Fruit fly (Drosophila melanogaster) whole organism, embryonic: ENCODE measurements around the gene SecCl.
A peak's percentile ranks its signal among the peaks of the same experiment; 100 is the strongest.

ENCODE experiments used
- Bgb ChIP-seq: fragments of 200-800 bp; sonication (Bioruptor generic); IDR thresholded peaks from 2 replicates; pipeline ENCODE4 v1.3.6; 2022; ENCODE audit warnings: missing biosample characterization, missing genetic modification characterization; ENCODE audit not compliant: partially characterized antibody
- Bteb2 ChIP-seq: fragments of 200-800 bp; sonication (Bioruptor generic); optimal IDR thresholded peaks from 2 replicates; lab custom pipeline; 2016; ENCODE audit warnings: missing biosample characterization, missing genetic modification characterization
- CG10543 ChIP-seq: fragments of 200-800 bp; sonication (Bioruptor generic); optimal IDR thresholded peaks from 3 replicates; lab custom pipeline; 2017; ENCODE audit warnings: missing biosample characterization, mild to moderate bottlenecking, missing genetic modification characterization, moderate library complexity
- CG1233 ChIP-seq: fragments of 200-800 bp; sonication (Bioruptor generic); optimal IDR thresholded peaks from 4 replicates; lab custom pipeline; 2018; ENCODE audit warnings: missing biosample characterization, mild to moderate bottlenecking, missing genetic modification characterization
- CG12391 ChIP-seq: fragments of 200-800 bp; sonication (Bioruptor generic); optimal IDR thresholded peaks from 3 replicates; lab custom pipeline; 2018; ENCODE audit warnings: missing biosample characterization, mild to moderate bottlenecking, missing genetic modification characterization, moderate library complexity
- CG14667 ChIP-seq: fragments of 200-800 bp; sonication (Bioruptor generic); IDR thresholded peaks from 2 replicates; pipeline ENCODE4 v1.3.6; 2022; ENCODE audit warnings: missing biosample characterization, missing genetic modification characterization
- CG15479 ChIP-seq: fragments of 200-800 bp; sonication (Bioruptor generic); optimal IDR thresholded peaks from 3 replicates; lab custom pipeline; 2019; ENCODE audit warnings: missing biosample characterization, mild to moderate bottlenecking, missing genetic modification characterization, moderate library complexity
- CG15514 ChIP-seq: fragments of 200-800 bp; sonication (Bioruptor generic); optimal IDR thresholded peaks from 3 replicates; lab custom pipeline; 2017; ENCODE audit warnings: missing biosample characterization, missing genetic modification characterization, mild to moderate bottlenecking, moderate library complexity, missing genetic modification reagents
- CG15601 ChIP-seq: fragments of 200-800 bp; sonication (Bioruptor generic); optimal IDR thresholded peaks from 3 replicates; lab custom pipeline; 2019; ENCODE audit warnings: missing biosample characterization, mild to moderate bottlenecking, missing genetic modification characterization, moderate library complexity
- CG17568 ChIP-seq: fragments of 200-800 bp; sonication (Bioruptor generic); optimal IDR thresholded peaks from 2 replicates; lab custom pipeline; 2018; ENCODE audit warnings: missing biosample characterization, mild to moderate bottlenecking, missing genetic modification characterization, moderate library complexity
- CG18619 ChIP-seq: fragments of 200-800 bp; sonication (Bioruptor generic); optimal IDR thresholded peaks from 3 replicates; lab custom pipeline; 2017; ENCODE audit warnings: missing biosample characterization, mild to moderate bottlenecking, missing genetic modification characterization
- CG2116 ChIP-seq: fragments of 200-800 bp; sonication (Bioruptor generic); optimal IDR thresholded peaks from 3 replicates; lab custom pipeline; 2018; ENCODE audit warnings: missing biosample characterization, mild to moderate bottlenecking, missing genetic modification characterization
- CG31365 ChIP-seq: fragments of 200-800 bp; sonication (Bioruptor generic); optimal IDR thresholded peaks from 2 replicates; lab custom pipeline; 2018; ENCODE audit warnings: missing biosample characterization, mild to moderate bottlenecking, missing genetic modification characterization
- CG34224 ChIP-seq: fragments of 200-800 bp; sonication (Bioruptor generic); IDR thresholded peaks from 3 replicates; pipeline ENCODE4 v1.3.6; 2022; ENCODE audit warnings: missing biosample characterization, missing genetic modification characterization; ENCODE audit not compliant: partially characterized antibody
- CG4282 ChIP-seq: fragments of 200-800 bp; sonication (Bioruptor generic); optimal IDR thresholded peaks from 2 replicates; lab custom pipeline; 2016; ENCODE audit warnings: missing biosample characterization, missing genetic modification characterization
- CG7372 ChIP-seq: fragments of 200-800 bp; sonication (Bioruptor generic); IDR thresholded peaks from 2 replicates; pipeline ENCODE4 v1.3.6; 2022; ENCODE audit warnings: missing biosample characterization, missing genetic modification characterization
- CG8359 ChIP-seq: fragments of 200-800 bp; sonication (Bioruptor generic); optimal IDR thresholded peaks from 2 replicates; lab custom pipeline; 2017; ENCODE audit warnings: missing biosample characterization, mild to moderate bottlenecking, missing genetic modification characterization, borderline replicate concordance
- CG9437 ChIP-seq: fragments of 200-800 bp; sonication (Bioruptor generic); optimal IDR thresholded peaks from 2 replicates; lab custom pipeline; 2018; ENCODE audit warnings: missing biosample characterization, mild to moderate bottlenecking, missing genetic modification characterization
- CkIIα-i1 ChIP-seq: fragments of 200-800 bp; sonication (Bioruptor generic); IDR thresholded peaks from 2 replicates; pipeline ENCODE4 v1.3.6; 2022; ENCODE audit warnings: missing biosample characterization, missing genetic modification characterization
- Dip3 ChIP-seq: fragments of 200-800 bp; sonication (Bioruptor generic); optimal IDR thresholded peaks from 3 replicates; lab custom pipeline; 2016; ENCODE audit warnings: missing biosample characterization, missing genetic modification characterization
- Elba2 ChIP-seq: fragments of 200-800 bp; sonication (Bioruptor generic); optimal IDR thresholded peaks from 3 replicates; lab custom pipeline; 2016; ENCODE audit warnings: missing biosample characterization, missing genetic modification characterization
- Hand ChIP-seq: fragments of 200-800 bp; sonication (Bioruptor generic); optimal IDR thresholded peaks from 2 replicates; lab custom pipeline; 2017; ENCODE audit warnings: mild to moderate bottlenecking, missing biosample characterization, missing genetic modification reagents, missing genetic modification characterization
- PHDP ChIP-seq: fragments of 200-800 bp; sonication (Bioruptor generic); optimal IDR thresholded peaks from 3 replicates; lab custom pipeline; 2018; ENCODE audit warnings: missing biosample characterization, mild to moderate bottlenecking, missing genetic modification characterization, moderate library complexity
- Xbp1 ChIP-seq: fragments of 200-800 bp; sonication (Bioruptor generic); optimal IDR thresholded peaks from 3 replicates; lab custom pipeline; 2016; ENCODE audit warnings: missing biosample characterization, mild to moderate bottlenecking, missing genetic modification characterization
- ac ChIP-seq: fragments of 200-800 bp; sonication (Bioruptor generic); optimal IDR thresholded peaks from 3 replicates; lab custom pipeline; 2017; ENCODE audit warnings: missing biosample characterization, mild to moderate bottlenecking, missing genetic modification characterization
- ci ChIP-seq: fragments of 200-800 bp; sonication (Bioruptor generic); IDR thresholded peaks from 3 replicates; pipeline ENCODE4 v1.3.6; 2022; ENCODE audit warnings: missing biosample characterization, missing genetic modification characterization
- en ChIP-seq: fragments of 200-800 bp; sonication (Bioruptor generic); optimal IDR thresholded peaks from 2 replicates; lab custom pipeline; 2016; ENCODE audit warnings: missing biosample characterization, missing genetic modification characterization
- eve ChIP-seq, 2 experiments: fragments of >200 bp; optimal IDR thresholded peaks; 2 replicates each; lab custom pipeline; 2017; ENCODE audit warnings: missing biosample characterization in 2 of 2, missing genetic modification characterization in 2 of 2
- fd96Cb ChIP-seq: fragments of 200-800 bp; sonication (Bioruptor generic); optimal IDR thresholded peaks from 2 replicates; lab custom pipeline; 2018; ENCODE audit warnings: missing biosample characterization, mild to moderate bottlenecking, missing genetic modification characterization, moderate library complexity
- gcm ChIP-seq: fragments of 200-800 bp; sonication (Bioruptor generic); optimal IDR thresholded peaks from 2 replicates; lab custom pipeline; 2019; ENCODE audit warnings: missing biosample characterization, mild to moderate bottlenecking, missing genetic modification characterization, moderate library complexity
- kah ChIP-seq: fragments of 200-800 bp; sonication (Bioruptor generic); optimal IDR thresholded peaks from 2 replicates; lab custom pipeline; 2018; ENCODE audit warnings: missing biosample characterization, mild to moderate bottlenecking, missing genetic modification characterization
- klu ChIP-seq: fragments of 200-800 bp; sonication (Bioruptor generic); IDR thresholded peaks from 2 replicates; pipeline ENCODE4 v1.3.6; 2022; ENCODE audit warnings: missing biosample characterization, missing genetic modification characterization
- lab ChIP-seq: fragments of 200-800 bp; sonication (Bioruptor generic); optimal IDR thresholded peaks from 3 replicates; lab custom pipeline; 2017; ENCODE audit warnings: missing biosample characterization, missing genetic modification characterization, mild to moderate bottlenecking, moderate library complexity, missing genetic modification reagents
- lmd ChIP-seq: fragments of 200-800 bp; sonication (Bioruptor generic); IDR thresholded peaks from 2 replicates; pipeline ENCODE4 v1.3.6; 2022; ENCODE audit warnings: missing biosample characterization, missing genetic modification characterization
- nerfin-1 ChIP-seq: fragments of 200-800 bp; sonication (Bioruptor generic); optimal IDR thresholded peaks from 3 replicates; lab custom pipeline; 2019; ENCODE audit warnings: missing biosample characterization, mild to moderate bottlenecking, missing genetic modification characterization, moderate library complexity
- onecut ChIP-seq: fragments of 200-800 bp; sonication (Bioruptor generic); IDR thresholded peaks from 2 replicates; pipeline ENCODE4 v1.3.6; 2022; ENCODE audit warnings: missing biosample characterization, missing genetic modification characterization
- pros ChIP-seq: fragments of 200-800 bp; sonication (Bioruptor generic); optimal IDR thresholded peaks from 3 replicates; lab custom pipeline; 2019; ENCODE audit warnings: missing biosample characterization, mild to moderate bottlenecking, missing genetic modification characterization, moderate library complexity
- psq ChIP-seq: fragments of 200-800 bp; sonication (Bioruptor generic); optimal IDR thresholded peaks from 2 replicates; lab custom pipeline; 2017; ENCODE audit warnings: missing biosample characterization, missing genetic modification characterization
- schlank ChIP-seq: fragments of 200-800 bp; sonication (Bioruptor generic); optimal IDR thresholded peaks from 2 replicates; lab custom pipeline; 2018; ENCODE audit warnings: missing biosample characterization, mild to moderate bottlenecking, missing genetic modification characterization
- sens ChIP-seq: fragments of 200-800 bp; sonication (Bioruptor generic); peaks from one replicate; lab custom pipeline; 2016; ENCODE audit warnings: missing biosample characterization, missing genetic modification characterization
- sisA ChIP-seq: fragments of 200-800 bp; sonication (Bioruptor generic); IDR thresholded peaks from 2 replicates; pipeline ENCODE4 v1.3.6; 2022; ENCODE audit warnings: missing biosample characterization, missing genetic modification characterization
- sna ChIP-seq: fragments of 200-800 bp; sonication (Bioruptor generic); IDR thresholded peaks from 2 replicates; pipeline ENCODE4 v1.3.6; 2022; ENCODE audit warnings: missing biosample characterization, missing genetic modification characterization; ENCODE audit not compliant: partially characterized antibody
- tio ChIP-seq: fragments of 200-800 bp; sonication (Bioruptor generic); optimal IDR thresholded peaks from 2 replicates; lab custom pipeline; 2017; ENCODE audit warnings: missing biosample characterization, missing genetic modification characterization, inconsistent platforms
- ttk ChIP-seq: fragments of 200-800 bp; sonication (Bioruptor generic); IDR thresholded peaks from 2 replicates; pipeline ENCODE4 v2.1.2; 2022; ENCODE audit warnings: missing biosample characterization, missing genetic modification characterization
- twi ChIP-seq: fragments of 200-800 bp; optimal IDR thresholded peaks from 2 replicates; lab custom pipeline; 2019; ENCODE audit warnings: missing biosample characterization, mild to moderate bottlenecking, missing genetic modification characterization, moderate library complexity
- unpg ChIP-seq: fragments of 200-800 bp; sonication (Bioruptor generic); optimal IDR thresholded peaks from 3 replicates; lab custom pipeline; 2018; ENCODE audit warnings: missing biosample characterization, mild to moderate bottlenecking, missing genetic modification characterization, moderate library complexity
- zfh2 ChIP-seq: fragments of 200-800 bp; sonication (Bioruptor generic); optimal IDR thresholded peaks from 2 replicates; lab custom pipeline; 2016; ENCODE audit warnings: missing biosample characterization, missing genetic modification characterization

SecCl gene

DNA sequence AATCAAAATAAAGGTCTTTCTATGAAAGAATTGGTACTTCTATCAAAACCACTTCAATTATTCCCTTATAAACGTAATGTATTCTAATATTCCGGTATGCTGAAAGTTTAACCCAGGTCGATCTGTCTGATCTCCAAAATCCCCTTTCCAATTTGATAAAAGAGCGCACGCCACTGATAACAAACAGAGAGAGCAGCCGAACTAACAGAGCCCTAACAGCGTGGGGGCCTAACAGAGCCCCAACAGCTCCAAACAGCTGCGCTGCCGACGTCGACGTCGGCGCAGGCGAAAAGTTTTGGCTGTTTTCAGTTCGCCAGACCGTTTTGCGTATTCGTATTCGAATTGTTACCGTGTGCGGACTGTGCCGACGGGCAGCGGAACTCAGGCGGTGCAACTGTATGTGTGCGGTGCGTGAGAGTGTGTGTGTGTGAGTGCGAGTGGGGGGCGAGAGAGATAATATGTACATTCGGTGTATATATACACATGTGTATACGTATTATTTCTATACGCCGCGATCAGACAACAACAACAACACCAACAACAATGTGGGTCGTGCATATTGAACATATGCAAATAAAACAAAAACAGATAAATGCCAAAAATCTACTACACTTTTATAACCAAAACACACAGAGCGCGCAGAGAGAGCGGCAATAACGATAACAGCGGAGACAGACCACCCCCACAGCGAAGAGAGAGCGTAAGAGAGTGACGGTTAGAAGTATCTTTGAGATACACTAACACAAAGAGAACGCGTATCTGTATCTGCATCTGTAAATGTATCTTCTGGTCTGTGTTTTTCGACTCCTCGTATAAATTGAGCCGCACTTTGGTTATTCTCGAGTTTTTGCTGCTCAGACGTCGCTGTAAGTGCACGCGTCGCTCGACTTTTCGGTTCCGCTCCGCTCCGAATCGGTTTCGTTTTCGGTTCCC, 17.1 kb downstream of the SecCl start, which contains the start of gene Oatp74D (continued):
- TF ChIP-seq CG10543 (GFP tag; lab: Kevin White, UChicago) (peak; percentile 92), CG1233 (GFP tag; lab: Kevin White, UChicago) (peak; percentile 73), CG4282 (peak; percentile 41), ci (GFP tag; lab: Robert Waterston, UW) (peak; percentile 59; the same call in 2 of the 3 replicates), Bteb2 (GFP tag; lab: Kevin White, UChicago) (no peak), CG15479 (GFP tag; lab: Kevin White, UChicago) (peak; percentile 59), CG9437 (GFP tag; lab: Kevin White, UChicago) (peak; percentile 20), Xbp1 (GFP tag; lab: Kevin White, UChicago) (peak; percentile 50), lab (peak; percentile 72), CG2116 (GFP tag; lab: Kevin White, UChicago) (peak; percentile 34), Bgb (GFP tag; lab: Robert Waterston, UW) (peak; percentile 68; the same call in 1 of the 2 replicates), nerfin-1 (tag; lab: Kevin White, UChicago) (peak; percentile 64), CG34224 (GFP tag; lab: Robert Waterston, UW) (peak; percentile 56; the same call in 2 of the 3 replicates), Hand (GFP tag; lab: Kevin White, UChicago) (peak; percentile 70), sens (GFP tag; lab: Kevin White, UChicago) (peak; percentile 88), sna (GFP tag; lab: Robert Waterston, UW) (no peak), sisA (GFP tag; lab: Robert Waterston, UW) (peak; percentile 16; the same call in 1 of the 2 replicates), ac (GFP tag; lab: Kevin White, UChicago) (peak; percentile 27), eve (GFP tag; optimal IDR thresholded peaks at IDR 0.05; lab: Kevin White, UChicago) (no peak), gcm (peak; percentile 25), en (no peak), CG17568 (peak; percentile 68), psq (no peak), CG7372 (GFP tag; lab: Robert Waterston, UW) (no peak), CG18619 (GFP tag; lab: Kevin White, UChicago) (peak; percentile 44), tio (GFP tag; lab: Kevin White, UChicago) (no peak), CG8359 (GFP tag; lab: Kevin White, UChicago) (peak; percentile 19), CG15514 (GFP tag; lab: Kevin White, UChicago) (peak; percentile 29), onecut (GFP tag; lab: Robert Waterston, UW) (peak; percentile 22), CG14667 (GFP tag; lab: Robert Waterston, UW) (no peak), Elba2 (GFP tag; lab: Kevin White, UChicago) (no peak), CG12391 (tag; lab: Kevin White, UChicago) (peak; percentile 2), unpg (GFP tag; lab: Kevin White, UChicago) (peak; percentile 48), fd96Cb (tag; lab: Kevin White, UChicago) (no peak), kah (GFP tag; lab: Kevin White, UChicago) (no peak), CkIIα-i1 (GFP tag; lab: Robert Waterston, UW) (no peak), ttk (GFP tag; lab: Robert Waterston, UW) (peak; percentile 7; the same call in 1 of the 2 replicates), zfh2 (GFP tag; lab: Kevin White, UChicago) (peak; percentile 25), twi (tag; lab: Kevin White, UChicago) (peak; percentile 64), CG31365 (tag; lab: Kevin White, UChicago) (peak; percentile 58), lmd (GFP tag; lab: Robert Waterston, UW) (0 out of 2 replicates have a peak, but pooled peaks have one; percentile 10), pros (GFP tag; lab: Kevin White, UChicago) (peak; percentile 87), CG15601 (peak; percentile 67), Dip3 (peak; percentile 2), klu (no peak), schlank (peak; percentile 21), PHDP (tag; lab: Kevin White, UChicago) (peak; percentile 8)
